ENCODE assay signal across 2 fruit fly cellular contexts in the genomic region with DNA sequence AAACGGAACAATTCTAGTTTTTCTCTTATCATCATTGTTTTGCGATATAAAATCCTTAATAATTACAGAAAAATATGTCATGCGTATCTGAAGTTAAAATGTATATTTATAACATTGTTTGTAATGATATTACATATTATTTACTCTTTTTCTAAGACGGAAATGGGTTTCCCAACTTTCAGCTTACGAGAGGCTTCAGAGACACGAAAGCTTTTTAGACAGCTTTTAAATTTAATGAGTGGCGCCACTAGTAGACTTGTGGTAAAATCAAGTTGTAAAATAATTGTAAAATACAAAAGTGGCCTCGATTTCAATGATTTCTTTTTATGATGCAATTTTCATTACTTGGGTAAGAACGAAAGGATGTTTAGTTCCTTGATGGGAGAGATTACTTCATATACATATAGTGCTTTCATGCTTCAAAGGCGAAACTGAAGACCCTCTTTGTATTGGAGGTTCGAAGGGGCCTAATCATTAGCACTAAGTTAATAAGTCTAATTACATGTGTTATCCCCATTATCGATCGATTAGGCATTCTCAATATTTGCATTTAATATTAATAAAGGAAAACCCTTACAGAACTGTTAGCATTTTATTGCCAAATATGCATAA.
TF ChIP-seq lines count a peak whose summit lies in the region.

No protein-coding gene starts in this region.

TF ChIP-seq in whole organism, embryonic, 481 proteins besides CTCF, POLR2A, EP300 and RAD21 (continued from another document and continues in another):
- TF ChIP-seq CG7987 (GFP tag; optimal IDR thresholded peaks at IDR 0.05; lab: Kevin White, UChicago) (peak; percentile 96), Sox102F (GFP tag; optimal IDR thresholded peaks at IDR 0.05; lab: Kevin White, UChicago) (peak; percentile 79), CG13894 (tag; optimal IDR thresholded peaks at IDR 0.05; lab: Kevin White, UChicago) (peak; percentile 72), CG32532 (GFP tag; IDR thresholded peaks at IDR 0.05; lab: Robert Waterston, UW) (peak; percentile 94), MBD-R2 (GFP tag; IDR thresholded peaks at IDR 0.05; lab: Robert Waterston, UW) (peak; percentile 62; the same call in 1 of the 2 replicates), CG14965 (GFP tag; optimal IDR thresholded peaks at IDR 0.05; lab: Kevin White, UChicago; ENCODE audit: borderline replicate concordance) (peak; percentile 34), fd64A (GFP tag; optimal IDR thresholded peaks at IDR 0.05; lab: Kevin White, UChicago) (peak; percentile 44), Sin3A (optimal IDR thresholded peaks at IDR 0.05; lab: Kevin White, UChicago) (no peak), Nf-YA (GFP tag; IDR thresholded peaks at IDR 0.05; lab: Robert Waterston, UW) (peak; percentile 67), CG17328 (GFP tag; IDR thresholded peaks at IDR 0.05; lab: Robert Waterston, UW) (peak; percentile 89), E2f2 (GFP tag; IDR thresholded peaks at IDR 0.05; lab: Robert Waterston, UW) (peak; percentile 31), slou (GFP tag; optimal IDR thresholded peaks at IDR 0.05; lab: Kevin White, UChicago) (peak; percentile 95), Oli (tag; optimal IDR thresholded peaks at IDR 0.05; lab: Kevin White, UChicago) (peak; percentile 64), CG6254 (GFP tag; optimal IDR thresholded peaks at IDR 0.05; lab: Kevin White, UChicago) (peak; percentile 15), sens-2 (GFP tag; IDR thresholded peaks at IDR 0.05; lab: Robert Waterston, UW) (peak; percentile 90), esg (GFP tag; conservative IDR thresholded peaks at IDR 0.05; lab: Robert Waterston, UW) (peak; percentile 35; the same call in 1 of the 2 replicates), CG13296 (GFP tag; optimal IDR thresholded peaks at IDR 0.05; lab: Kevin White, UChicago) (peak; percentile 89), peb (GFP tag; IDR thresholded peaks at IDR 0.05; lab: Robert Waterston, UW) (peak; percentile 31; the same call in 1 of the 2 replicates), Pdp1 (GFP tag; optimal IDR thresholded peaks at IDR 0.05; lab: Kevin White, UChicago) (peak; percentile 71 to 85), nerfin-1 (tag; optimal IDR thresholded peaks at IDR 0.05; lab: Kevin White, UChicago) (peak; percentile 84), CG10565 (GFP tag; optimal IDR thresholded peaks at IDR 0.05; lab: Kevin White, UChicago) (peak; percentile 2), CG10321 (GFP tag; IDR thresholded peaks at IDR 0.05; lab: Robert Waterston, UW) (peak; percentile 45; the same call in 1 of the 2 replicates), cad (GFP tag; optimal IDR thresholded peaks at IDR 0.05; lab: Kevin White, UChicago) (no peak), prd (optimal IDR thresholded peaks at IDR 0.05; lab: Kevin White, UChicago) (no peak), prd (GFP tag; IDR thresholded peaks at IDR 0.05; lab: Robert Waterston, UW) (peak; percentile 39; the same call in 1 of the 3 replicates), Drgx (GFP tag; IDR thresholded peaks at IDR 0.05; lab: Robert Waterston, UW) (peak; percentile 35; the same call in 1 of the 2 replicates), Eip74EF (GFP tag; optimal IDR thresholded peaks at IDR 0.05; lab: Kevin White, UChicago) (peak in 1 of 2 experiments; percentile 80), CG6272 (GFP tag; IDR thresholded peaks at IDR 0.05; lab: Robert Waterston, UW) (0 out of 2 replicates have a peak, but pooled peaks have one; percentile 14), ken (GFP tag; IDR thresholded peaks at IDR 0.05; lab: Robert Waterston, UW) (peak; percentile 91), CG15073 (GFP tag; optimal IDR thresholded peaks at IDR 0.05; lab: Kevin White, UChicago) (no peak), Deaf1 (tag; optimal IDR thresholded peaks at IDR 0.05; lab: Kevin White, UChicago) (peak; percentile 41), Optix (GFP tag; IDR thresholded peaks at IDR 0.05; lab: Robert Waterston, UW) (peak; percentile 74; the same call in 2 of the 3 replicates), CG11398 (GFP tag; optimal IDR thresholded peaks at IDR 0.05; lab: Kevin White, UChicago) (peak; percentile 50), chif (GFP tag; optimal IDR thresholded peaks at IDR 0.05; lab: Kevin White, UChicago) (peak; percentile 35 to 73), repo (GFP tag; optimal IDR thresholded peaks at IDR 0.05; lab: Kevin White, UChicago) (peak; percentile 76), D19B (GFP tag; optimal IDR thresholded peaks at IDR 0.05; lab: Kevin White, UChicago) (peak; percentile 78), slbo (GFP tag; IDR thresholded peaks at IDR 0.05; lab: Robert Waterston, UW) (peak; percentile 90), Sry-δ (GFP tag; optimal IDR thresholded peaks at IDR 0.05; lab: Kevin White, UChicago) (peak; percentile 13), CG7786 (GFP tag; optimal IDR thresholded peaks at IDR 0.05; lab: Kevin White, UChicago) (peak; percentile 10), Vsx1 (GFP tag; optimal IDR thresholded peaks at IDR 0.05; lab: Kevin White, UChicago) (peak; percentile 93), NFAT (GFP tag; IDR thresholded peaks at IDR 0.05; lab: Robert Waterston, UW) (peak; percentile 93), ara (GFP tag; IDR thresholded peaks at IDR 0.05; lab: Robert Waterston, UW) (peak; percentile 53; the same call in 1 of the 2 replicates), CG6683 (GFP tag; optimal IDR thresholded peaks at IDR 0.05; lab: Kevin White, UChicago) (peak; percentile 79), usp (GFP tag; optimal IDR thresholded peaks at IDR 0.05; lab: Kevin White, UChicago) (no peak), fd3F (GFP tag; optimal IDR thresholded peaks at IDR 0.05; lab: Kevin White, UChicago) (peak; percentile 82), Ravus (GFP tag; IDR thresholded peaks at IDR 0.05; lab: Robert Waterston, UW) (no peak; the same call in 1 of the 2 replicates), tup (GFP tag; optimal IDR thresholded peaks at IDR 0.05; lab: Kevin White, UChicago) (no peak), CG14860 (GFP tag; IDR thresholded peaks at IDR 0.05; lab: Robert Waterston, UW; ENCODE audit: partially characterized antibody) (no peak), pum (GFP tag; optimal IDR thresholded peaks at IDR 0.05; lab: Kevin White, UChicago) (peak; percentile 64), mam (GFP tag; optimal IDR thresholded peaks at IDR 0.05; lab: Kevin White, UChicago) (peak; percentile 69), ac (GFP tag; optimal IDR thresholded peaks at IDR 0.05; lab: Kevin White, UChicago) (no peak), Spps (tag; optimal IDR thresholded peaks at IDR 0.05; lab: Kevin White, UChicago) (no peak), nau (GFP tag; optimal IDR thresholded peaks at IDR 0.05; lab: Kevin White, UChicago) (peak; percentile 88), HLHmδ (GFP tag; optimal IDR thresholded peaks at IDR 0.05; lab: Kevin White, UChicago) (no peak), Hsf (GFP tag; optimal IDR thresholded peaks at IDR 0.05; lab: Kevin White, UChicago) (peak; percentile 78), CG30020 (tag; optimal IDR thresholded peaks at IDR 0.05; lab: Kevin White, UChicago) (no peak), CG11247 (GFP tag; IDR thresholded peaks at IDR 0.05; lab: Robert Waterston, UW) (peak; percentile 93), CG31365 (tag; optimal IDR thresholded peaks at IDR 0.05; lab: Kevin White, UChicago) (peak; percentile 76), CG2129 (GFP tag; IDR thresholded peaks at IDR 0.05; lab: Robert Waterston, UW; ENCODE audit: partially characterized antibody) (no peak), tio (GFP tag; optimal IDR thresholded peaks at IDR 0.05; lab: Kevin White, UChicago) (peak; percentile 76)

TF ChIP-seq in whole organism, prepupa, 60 proteins besides CTCF, POLR2A, EP300 and RAD21 (continued from another document):
- TF ChIP-seq Met (GFP tag; optimal IDR thresholded peaks at IDR 0.05; lab: Kevin White, UChicago) (peak; percentile 65), CG8119 (GFP tag; IDR thresholded peaks at IDR 0.05; lab: Robert Waterston, UW) (no peak), achi (GFP tag; optimal IDR thresholded peaks at IDR 0.05; lab: Kevin White, UChicago) (peak; percentile 54), OdsH (GFP tag; optimal IDR thresholded peaks at IDR 0.05; lab: Kevin White, UChicago) (peak; percentile 75), lz (GFP tag; optimal IDR thresholded peaks at IDR 0.05; lab: Kevin White, UChicago) (peak; percentile 87), Ets21C (GFP tag; optimal IDR thresholded peaks at IDR 0.05; lab: Kevin White, UChicago) (peak; percentile 46), Sox102F (GFP tag; optimal IDR thresholded peaks at IDR 0.05; lab: Kevin White, UChicago) (peak; percentile 40), acj6 (GFP tag; optimal IDR thresholded peaks at IDR 0.05; lab: Kevin White, UChicago) (peak; percentile 70), Lpt (GFP tag; optimal IDR thresholded peaks at IDR 0.05; lab: Kevin White, UChicago) (no peak), spab (GFP tag; optimal IDR thresholded peaks at IDR 0.05; lab: Kevin White, UChicago) (peak; percentile 9), ss (GFP tag; optimal IDR thresholded peaks at IDR 0.05; lab: Kevin White, UChicago) (peak in 1 of 2 experiments; percentile 26)
